Fruit fly (Drosophila melanogaster): Measurements from ENCODE around the gene CG7542.

CG7542 gene

dm6 chr3L:17557215-17557904 lies 7.7 kb downstream of the CG7542 start, which contains the start of gene CycT (continued):
- TF ChIP-seq Mad (GFP tag; optimal IDR thresholded peaks at IDR 0.05) (peak; percentile 0), Doc3 (GFP tag; IDR thresholded peaks at IDR 0.05; ENCODE audit: partially characterized antibody) (peak; percentile 82), CG15514 (GFP tag; optimal IDR thresholded peaks at IDR 0.05) (peak; percentile 65), inv (GFP tag; IDR thresholded peaks at IDR 0.05; ENCODE audit: partially characterized antibody) (peak; percentile 84), CG32772 (GFP tag; IDR thresholded peaks at IDR 0.05) (peak; percentile 37; the same call in 1 of the 2 replicates), Dad (GFP tag; optimal IDR thresholded peaks at IDR 0.05) (no peak), Max (GFP tag; optimal IDR thresholded peaks at IDR 0.05) (peak; percentile 57), hbn (GFP tag; IDR thresholded peaks at IDR 0.05; ENCODE audit: partially characterized antibody) (peak; percentile 86), CG6254 (GFP tag; optimal IDR thresholded peaks at IDR 0.05) (no peak), CG8924 (tag; optimal IDR thresholded peaks at IDR 0.05) (peak; percentile 57), sna (GFP tag; IDR thresholded peaks at IDR 0.05; ENCODE audit: partially characterized antibody) (peak; percentile 82), so (GFP tag; IDR thresholded peaks at IDR 0.05) (0 out of 3 replicates have a peak, but pooled peaks have one; percentile 7), Lhr (GFP tag; optimal IDR thresholded peaks at IDR 0.05) (peak; percentile 51), ind (GFP tag; optimal IDR thresholded peaks at IDR 0.05) (no peak), CG4730 (GFP tag; IDR thresholded peaks at IDR 0.05) (no peak), odd (GFP tag; optimal IDR thresholded peaks at IDR 0.05) (peak; percentile 62), CG18262 (tag; optimal IDR thresholded peaks at IDR 0.05) (peak; percentile 23), CG2199 (GFP tag; IDR thresholded peaks at IDR 0.05) (peak; percentile 37; the same call in 1 of the 3 replicates), CG11456 (GFP tag; IDR thresholded peaks at IDR 0.05) (no peak), CG15696 (tag; optimal IDR thresholded peaks at IDR 0.05) (peak; percentile 9), org-1 (GFP tag; optimal IDR thresholded peaks at IDR 0.05) (no peak), CG1792 (GFP tag; optimal IDR thresholded peaks at IDR 0.05) (no peak), Dbx (GFP tag; IDR thresholded peaks at IDR 0.05) (peak; percentile 26; the same call in 1 of the 3 replicates), maf-S (GFP tag; optimal IDR thresholded peaks at IDR 0.05) (no peak), pros (GFP tag; optimal IDR thresholded peaks at IDR 0.05) (peak; percentile 20), CG17186 (GFP tag; optimal IDR thresholded peaks at IDR 0.05) (peak; percentile 18), pan (optimal IDR thresholded peaks at IDR 0.05) (no peak), pan (GFP tag; optimal IDR thresholded peaks at IDR 0.05 in 1 of 2, IDR thresholded peaks at IDR 0.05 in 1 of 2) (peak in 1 of 2 experiments; percentile 18), Ets97D (GFP tag; optimal IDR thresholded peaks at IDR 0.05) (peak; percentile 97), en (GFP tag; optimal IDR thresholded peaks at IDR 0.05) (no peak), mirr (GFP tag; optimal IDR thresholded peaks at IDR 0.05) (peak; percentile 79), wor (GFP tag; IDR thresholded peaks at IDR 0.05) (no peak), ci (GFP tag; IDR thresholded peaks at IDR 0.05) (peak; percentile 63; the same call in 2 of the 3 replicates), CG1233 (GFP tag; optimal IDR thresholded peaks at IDR 0.05) (peak; percentile 59), CG2875 (GFP tag; optimal IDR thresholded peaks at IDR 0.05) (no peak), p53 (GFP tag; optimal IDR thresholded peaks at IDR 0.05) (peak; percentile 30), mam (GFP tag; optimal IDR thresholded peaks at IDR 0.05) (no peak), CG34376 (GFP tag; optimal IDR thresholded peaks at IDR 0.05) (peak; percentile 95), CG42726 (GFP tag; IDR thresholded peaks at IDR 0.05; ENCODE audit: partially characterized antibody) (peak; percentile 89; the same call in 1 of the 2 replicates), YL-1 (GFP tag; optimal IDR thresholded peaks at IDR 0.05) (peak; percentile 100), CG9609 (GFP tag; optimal IDR thresholded peaks at IDR 0.05) (peak; percentile 8), CG7987 (GFP tag; optimal IDR thresholded peaks at IDR 0.05) (peak; percentile 62), disco-r (GFP tag; optimal IDR thresholded peaks at IDR 0.05) (no peak), chinmo (GFP tag; IDR thresholded peaks at IDR 0.05; ENCODE audit: partially characterized antibody) (peak; percentile 70; the same call in 1 of the 4 replicates), CG16813 (GFP tag; IDR thresholded peaks at IDR 0.05; ENCODE audit: partially characterized antibody) (peak; percentile 92), Hsf (GFP tag; optimal IDR thresholded peaks at IDR 0.05) (peak; percentile 27), slbo (GFP tag; IDR thresholded peaks at IDR 0.05) (0 out of 2 replicates have a peak, but pooled peaks have one; percentile 12), CG17361 (GFP tag; IDR thresholded peaks at IDR 0.05) (peak; percentile 58; the same call in 2 of the 3 replicates), gro (GFP tag; optimal IDR thresholded peaks at IDR 0.05) (peak; percentile 32)

All from whole organism, embryonic.